In the genomic region with DNA sequence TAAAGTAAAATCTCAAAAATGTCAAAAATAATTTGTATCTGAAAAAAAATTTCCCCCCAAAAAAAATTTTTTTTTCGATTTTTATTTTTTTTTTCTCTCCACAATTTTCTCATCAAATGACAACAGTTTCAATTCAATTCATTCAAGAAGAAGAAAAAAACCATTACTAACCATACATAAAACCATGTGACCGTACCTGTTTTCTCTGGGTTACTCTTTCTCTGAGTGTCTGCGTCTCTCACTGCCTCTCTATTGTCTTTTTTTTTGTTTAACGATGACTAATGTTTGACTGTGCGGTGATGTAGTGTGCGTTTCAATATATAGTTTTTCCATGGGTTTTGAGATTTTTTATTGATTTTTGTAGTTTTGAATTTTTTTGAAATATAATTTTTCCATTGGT, we compare ENCODE assay signal across 1 worm cellular context.
TF ChIP-seq lines count a peak whose summit lies in the region.

No protein-coding gene starts in this region.

TF ChIP-seq in whole organism, L1 larva, 84 proteins besides CTCF, POLR2A, EP300 and RAD21 (continued from another document):
- no peak for TF ChIP-seq unc-30 (tag; optimal IDR thresholded peaks at IDR 0.05; lab: Kevin White, UChicago)
